Fruit fly (Drosophila melanogaster) whole organism, embryonic: ENCODE data around the gene Pdzd8.
A peak's percentile ranks its signal among the peaks of the same experiment; 100 is the strongest.

Experiments used
- Atf6 ChIP-seq: fragments of 200-800 bp; sonication (Bioruptor generic); IDR thresholded peaks from 2 replicates; pipeline ENCODE4 v1.3.6; 2022; ENCODE audit warnings: missing biosample characterization, missing genetic modification characterization
- BEAF-32 ChIP-seq: fragments of 200-800 bp; sonication (Bioruptor generic); optimal IDR thresholded peaks from 3 replicates; lab custom pipeline; 2017; ENCODE audit warnings: missing biosample characterization, missing genetic modification characterization, mild to moderate bottlenecking, moderate library complexity, missing genetic modification reagents
- CG10431 ChIP-seq: fragments of 200-800 bp; sonication (Bioruptor generic); optimal IDR thresholded peaks from 3 replicates; lab custom pipeline; 2018; ENCODE audit warnings: missing biosample characterization, mild to moderate bottlenecking, missing genetic modification characterization
- CG10462 ChIP-seq: fragments of 200-800 bp; sonication (Bioruptor generic); optimal IDR thresholded peaks from 2 replicates; lab custom pipeline; 2016; ENCODE audit warnings: missing biosample characterization, missing genetic modification characterization
- CG10565 ChIP-seq: fragments of 200-800 bp; sonication (Bioruptor generic); optimal IDR thresholded peaks from 3 replicates; lab custom pipeline; 2016; ENCODE audit warnings: missing biosample characterization, mild to moderate bottlenecking, missing genetic modification characterization
- CG11723 ChIP-seq: fragments of 200-800 bp; sonication (Bioruptor generic); optimal IDR thresholded peaks from 2 replicates; lab custom pipeline; 2017; ENCODE audit warnings: missing biosample characterization, mild to moderate bottlenecking, missing genetic modification characterization
- CG12942 ChIP-seq: fragments of 200-800 bp; sonication (Bioruptor generic); optimal IDR thresholded peaks from 3 replicates; lab custom pipeline; 2016; ENCODE audit warnings: missing biosample characterization, missing genetic modification characterization
- CG13287 ChIP-seq: fragments of 200-800 bp; sonication (Bioruptor generic); IDR thresholded peaks from 2 replicates; pipeline ENCODE4 v1.3.6; 2022; ENCODE audit warnings: missing biosample characterization, missing genetic modification characterization; ENCODE audit not compliant: partially characterized antibody
- CG14014 ChIP-seq: fragments of 200-800 bp; sonication (Bioruptor generic); IDR thresholded peaks from 2 replicates; pipeline ENCODE4 v1.3.6; 2022; ENCODE audit warnings: missing biosample characterization, missing genetic modification characterization
- CG14860 ChIP-seq: fragments of 200-800 bp; sonication (Bioruptor generic); IDR thresholded peaks from 3 replicates; pipeline ENCODE4 v1.3.6; 2022; ENCODE audit warnings: missing biosample characterization, missing genetic modification characterization; ENCODE audit not compliant: partially characterized antibody
- CG15514 ChIP-seq: fragments of 200-800 bp; sonication (Bioruptor generic); optimal IDR thresholded peaks from 3 replicates; lab custom pipeline; 2017; ENCODE audit warnings: missing biosample characterization, missing genetic modification characterization, mild to moderate bottlenecking, moderate library complexity, missing genetic modification reagents
- CG15601 ChIP-seq: fragments of 200-800 bp; sonication (Bioruptor generic); optimal IDR thresholded peaks from 3 replicates; lab custom pipeline; 2019; ENCODE audit warnings: missing biosample characterization, mild to moderate bottlenecking, missing genetic modification characterization, moderate library complexity
- CG2120 ChIP-seq: fragments of 200-800 bp; sonication (Bioruptor generic); optimal IDR thresholded peaks from 3 replicates; lab custom pipeline; 2016; ENCODE audit warnings: missing biosample characterization, missing genetic modification characterization
- CG31365 ChIP-seq: fragments of 200-800 bp; sonication (Bioruptor generic); optimal IDR thresholded peaks from 2 replicates; lab custom pipeline; 2018; ENCODE audit warnings: missing biosample characterization, mild to moderate bottlenecking, missing genetic modification characterization
- CG31441 ChIP-seq: fragments of 200-800 bp; sonication (Bioruptor generic); IDR thresholded peaks from 2 replicates; pipeline ENCODE4 v1.3.6; 2022; ENCODE audit warnings: missing biosample characterization, missing genetic modification characterization
- CG3281 ChIP-seq: fragments of 200-800 bp; sonication (Bioruptor generic); optimal IDR thresholded peaks from 3 replicates; lab custom pipeline; 2017; ENCODE audit warnings: missing biosample characterization, mild to moderate bottlenecking, missing genetic modification characterization
- CG6654 ChIP-seq: fragments of 200-800 bp; sonication (Bioruptor generic); optimal IDR thresholded peaks from 2 replicates; lab custom pipeline; 2017; ENCODE audit warnings: missing biosample characterization, mild to moderate bottlenecking, missing genetic modification characterization
- CG6791 ChIP-seq: fragments of 200-800 bp; sonication (Bioruptor generic); IDR thresholded peaks from 3 replicates; pipeline ENCODE4 v1.3.6; 2022; ENCODE audit warnings: missing biosample characterization, missing genetic modification characterization; ENCODE audit not compliant: partially characterized antibody
- CG7271 ChIP-seq: fragments of 200-800 bp; sonication (Bioruptor generic); optimal IDR thresholded peaks from 2 replicates; lab custom pipeline; 2018; ENCODE audit warnings: missing biosample characterization, mild to moderate bottlenecking, missing genetic modification characterization, moderate library complexity
- CG7839 ChIP-seq: fragments of 200-800 bp; sonication (Bioruptor generic); optimal IDR thresholded peaks from 3 replicates; lab custom pipeline; 2018; ENCODE audit warnings: missing biosample characterization, mild to moderate bottlenecking, missing genetic modification characterization, moderate library complexity
- CG7928 ChIP-seq: fragments of 200-800 bp; sonication (Bioruptor generic); optimal IDR thresholded peaks from 2 replicates; lab custom pipeline; 2017; ENCODE audit warnings: missing biosample characterization, mild to moderate bottlenecking, missing genetic modification characterization
- CG7963 ChIP-seq: fragments of 200-800 bp; sonication (Bioruptor generic); IDR thresholded peaks from 3 replicates; pipeline ENCODE4 v1.3.6; 2022; ENCODE audit warnings: missing biosample characterization, missing genetic modification characterization; ENCODE audit not compliant: partially characterized antibody
- CG8089 ChIP-seq: fragments of 200-800 bp; sonication (Bioruptor generic); optimal IDR thresholded peaks from 3 replicates; lab custom pipeline; 2016; ENCODE audit warnings: missing biosample characterization, missing genetic modification characterization
- CTCF ChIP-seq: fragments of 200-800 bp; sonication (Bioruptor generic); optimal IDR thresholded peaks from 2 replicates; lab custom pipeline; 2017; ENCODE audit warnings: missing biosample characterization, mild to moderate bottlenecking, missing genetic modification characterization, moderate library complexity
- CoRest ChIP-seq: fragments of 200-800 bp; sonication (Bioruptor generic); optimal IDR thresholded peaks from 3 replicates; lab custom pipeline; 2018; ENCODE audit warnings: missing biosample characterization, mild to moderate bottlenecking, missing genetic modification characterization, moderate library complexity
- Dek ChIP-seq: fragments of 200-800 bp; sonication (Bioruptor generic); optimal IDR thresholded peaks from 3 replicates; lab custom pipeline; 2019; ENCODE audit warnings: missing biosample characterization, mild to moderate bottlenecking, missing genetic modification characterization, moderate library complexity
- Elba2 ChIP-seq: fragments of 200-800 bp; sonication (Bioruptor generic); optimal IDR thresholded peaks from 3 replicates; lab custom pipeline; 2016; ENCODE audit warnings: missing biosample characterization, missing genetic modification characterization
- Fer3 ChIP-seq: fragments of 200-800 bp; sonication (Bioruptor generic); optimal IDR thresholded peaks from 2 replicates; lab custom pipeline; 2018; ENCODE audit warnings: missing biosample characterization, mild to moderate bottlenecking, missing genetic modification characterization, moderate library complexity
- HHEX ChIP-seq: fragments of 200-800 bp; sonication (Bioruptor generic); optimal IDR thresholded peaks from 3 replicates; lab custom pipeline; 2017; ENCODE audit warnings: missing biosample characterization, mild to moderate bottlenecking, missing genetic modification characterization, missing genetic modification reagents
- Jarid2 ChIP-seq: fragments of 200-800 bp; sonication (Bioruptor generic); optimal IDR thresholded peaks from 3 replicates; lab custom pipeline; 2017; ENCODE audit warnings: mild to moderate bottlenecking, missing biosample characterization, missing genetic modification reagents, missing genetic modification characterization
- MBD-R2 ChIP-seq: fragments of 200-800 bp; sonication (Bioruptor generic); IDR thresholded peaks from 2 replicates; pipeline ENCODE4 v1.3.6; 2022; ENCODE audit warnings: missing biosample characterization, missing genetic modification characterization
- MESR4 ChIP-seq: fragments of 200-800 bp; sonication (Bioruptor generic); optimal IDR thresholded peaks from 2 replicates; lab custom pipeline; 2018; ENCODE audit warnings: missing biosample characterization, mild to moderate bottlenecking, missing genetic modification characterization, moderate library complexity
- Mad ChIP-seq: fragments of 200-800 bp; sonication (Bioruptor generic); optimal IDR thresholded peaks from 2 replicates; lab custom pipeline; 2016; ENCODE audit warnings: missing biosample characterization, missing genetic modification characterization
- Nf-YA ChIP-seq: fragments of 200-800 bp; sonication (Bioruptor generic); IDR thresholded peaks from 2 replicates; pipeline ENCODE4 v1.3.6; 2022; ENCODE audit warnings: missing biosample characterization, missing genetic modification characterization
- Oaz ChIP-seq: fragments of 200-800 bp; sonication (Bioruptor generic); IDR thresholded peaks from 2 replicates; pipeline ENCODE4 v1.3.6; 2022; ENCODE audit warnings: missing biosample characterization, missing genetic modification characterization
- Scr ChIP-seq: fragments of 200-800 bp; sonication (Bioruptor generic); IDR thresholded peaks from 2 replicates; pipeline ENCODE4 v1.3.6; 2022; ENCODE audit warnings: missing biosample characterization, missing genetic modification characterization; ENCODE audit not compliant: partially characterized antibody
- Spps ChIP-seq: fragments of 200-800 bp; sonication (Bioruptor generic); optimal IDR thresholded peaks from 2 replicates; lab custom pipeline; 2018; ENCODE audit warnings: missing biosample characterization, mild to moderate bottlenecking, missing genetic modification characterization
- abd-A ChIP-seq: fragments of 200-800 bp; sonication (Bioruptor generic); optimal IDR thresholded peaks from 3 replicates; lab custom pipeline; 2019; ENCODE audit warnings: missing biosample characterization, mild to moderate bottlenecking, missing genetic modification characterization, moderate library complexity
- bcd ChIP-seq: fragments of 200-800 bp; sonication (Bioruptor generic); optimal IDR thresholded peaks from 2 replicates; lab custom pipeline; 2017; ENCODE audit warnings: missing biosample characterization, mild to moderate bottlenecking, missing genetic modification characterization
- br ChIP-seq: fragments of >200 bp; optimal IDR thresholded peaks from 2 replicates; lab custom pipeline; 2017
- cad ChIP-seq: fragments of >200 bp; optimal IDR thresholded peaks from 2 replicates; lab custom pipeline; 2017; ENCODE audit warnings: missing biosample characterization, missing genetic modification characterization
- caup ChIP-seq: fragments of 200-800 bp; sonication (Bioruptor generic); optimal IDR thresholded peaks from 3 replicates; lab custom pipeline; 2017; ENCODE audit warnings: missing biosample characterization, mild to moderate bottlenecking, missing genetic modification characterization, moderate library complexity; ENCODE audit not compliant: severe bottlenecking
- dpn ChIP-seq, 2 experiments: fragments of 200-800 bp; sonication (Bioruptor generic); optimal IDR thresholded peaks; 3 replicates each; lab custom pipeline; 2016; ENCODE audit warnings: missing biosample characterization in 2 of 2, missing genetic modification characterization in 2 of 2
- gem ChIP-seq: fragments of 200-800 bp; sonication (Bioruptor generic); optimal IDR thresholded peaks from 2 replicates; lab custom pipeline; 2019; ENCODE audit warnings: missing biosample characterization, mild to moderate bottlenecking, missing genetic modification characterization, moderate library complexity
- oc ChIP-seq: fragments of 200-800 bp; sonication (Bioruptor generic); optimal IDR thresholded peaks from 2 replicates; lab custom pipeline; 2018; ENCODE audit warnings: missing biosample characterization, mild to moderate bottlenecking, missing genetic modification characterization, moderate library complexity
- ranshi ChIP-seq: fragments of 200-800 bp; sonication (Bioruptor generic); IDR thresholded peaks from 2 replicates; pipeline ENCODE4 v1.3.6; 2022; ENCODE audit warnings: missing biosample characterization, missing genetic modification characterization
- slbo ChIP-seq: fragments of 200-800 bp; sonication (Bioruptor generic); IDR thresholded peaks from 2 replicates; pipeline ENCODE4 v1.3.6; 2022; ENCODE audit warnings: missing biosample characterization, missing genetic modification characterization
- stwl ChIP-seq: fragments of 200-800 bp; sonication (Bioruptor generic); optimal IDR thresholded peaks from 3 replicates; lab custom pipeline; 2018; ENCODE audit warnings: missing biosample characterization, mild to moderate bottlenecking, missing genetic modification characterization, moderate library complexity
- tx ChIP-seq: fragments of 200-800 bp; sonication (Bioruptor generic); optimal IDR thresholded peaks from 2 replicates; lab custom pipeline; 2016; ENCODE audit warnings: missing biosample characterization, missing genetic modification characterization
- vfl ChIP-seq: fragments of 200-800 bp; sonication (Bioruptor generic); optimal IDR thresholded peaks from 2 replicates; lab custom pipeline; 2016; ENCODE audit warnings: missing biosample characterization, missing genetic modification characterization
- zfh2 ChIP-seq: fragments of 200-800 bp; sonication (Bioruptor generic); optimal IDR thresholded peaks from 2 replicates; lab custom pipeline; 2016; ENCODE audit warnings: missing biosample characterization, missing genetic modification characterization

The Pdzd8 gene

DNA sequence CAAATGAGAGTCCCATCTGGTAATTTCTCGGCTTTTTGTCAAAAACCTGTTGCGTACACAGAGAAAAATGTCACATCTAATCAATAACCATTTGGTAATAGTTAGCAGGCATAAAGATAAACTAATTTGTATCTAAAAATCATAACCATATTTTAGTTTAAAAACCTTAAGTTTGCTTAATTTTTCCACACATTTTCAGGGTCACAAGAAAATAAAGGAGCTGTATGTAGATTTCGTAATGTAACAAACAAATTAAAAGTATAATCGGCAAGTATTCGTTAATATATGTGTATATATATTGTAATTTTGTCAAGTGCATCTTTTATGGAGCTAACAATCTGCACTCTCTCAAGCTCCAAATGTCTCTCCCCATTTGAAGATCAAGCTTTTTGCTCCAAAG, 9.7 kb downstream of the Pdzd8 start (continued):
- peak; percentile 12 for TF ChIP-seq vfl
- TF ChIP-seq CG12942, result peak; percentile 72
- peak; percentile 89 for TF ChIP-seq Fer3 (tag; lab: Kevin White, UChicago)
- TF ChIP-seq dpn (GFP tag; optimal IDR thresholded peaks at IDR 0.05; lab: Kevin White, UChicago), result peak; percentile 85 to 87
- TF ChIP-seq Oaz (GFP tag; lab: Robert Waterston, UW), result peak; percentile 60
- peak; percentile 85 for TF ChIP-seq HHEX (GFP tag; lab: Kevin White, UChicago)
- TF ChIP-seq CG13287, result no peak
- peak; percentile 88 for TF ChIP-seq Dek (tag; lab: Kevin White, UChicago)
- peak; percentile 91 for TF ChIP-seq CG15601 (tag; lab: Kevin White, UChicago)
- TF ChIP-seq CG7271, result peak; percentile 8
- TF ChIP-seq CG2120 (GFP tag; lab: Kevin White, UChicago), result peak; percentile 86
- peak; percentile 95 for TF ChIP-seq gem (tag; lab: Kevin White, UChicago)
- peak; percentile 71 for TF ChIP-seq CG10431 (GFP tag; lab: Kevin White, UChicago)
- peak; percentile 77 for TF ChIP-seq CG11723
- peak; percentile 84 for TF ChIP-seq Spps (tag; lab: Kevin White, UChicago)
- peak; percentile 96 for TF ChIP-seq CG7839 (tag; lab: Kevin White, UChicago)
- TF ChIP-seq br (lab: Kevin White, UChicago), result no peak
- no peak for TF ChIP-seq stwl (tag; lab: Kevin White, UChicago)
- peak; percentile 89 for TF ChIP-seq bcd (GFP tag; lab: Kevin White, UChicago)
- TF ChIP-seq cad (GFP tag; lab: Kevin White, UChicago), result no peak
- TF ChIP-seq Nf-YA, result peak; percentile 73
- peak; percentile 77 for TF ChIP-seq CG10462 (GFP tag; lab: Kevin White, UChicago)
- TF ChIP-seq Elba2 (GFP tag; lab: Kevin White, UChicago), result no peak
- peak; percentile 5 for TF ChIP-seq MESR4 (GFP tag; lab: Kevin White, UChicago)
- no peak for TF ChIP-seq CG6791
- peak; percentile 15 for TF ChIP-seq CG10565 (GFP tag; lab: Kevin White, UChicago)
- peak; percentile 96 for TF ChIP-seq CG31441 (GFP tag; lab: Robert Waterston, UW)
- peak; percentile 74 for TF ChIP-seq abd-A
- TF ChIP-seq ranshi (GFP tag; lab: Robert Waterston, UW), result peak; percentile 80
- TF ChIP-seq Atf6, result peak; percentile 92
- TF ChIP-seq CoRest (tag; lab: Kevin White, UChicago), result peak; percentile 96
- TF ChIP-seq CG3281 (GFP tag; lab: Kevin White, UChicago), result peak; percentile 90
- no peak for TF ChIP-seq BEAF-32
- TF ChIP-seq tx (GFP tag; lab: Kevin White, UChicago), result peak; percentile 70
- TF ChIP-seq caup, result peak; percentile 85
- TF ChIP-seq Scr (GFP tag; lab: Robert Waterston, UW), result no peak
- no peak for TF ChIP-seq CG7963
- TF ChIP-seq CG14014, result peak; percentile 91
- TF ChIP-seq CG15514 (GFP tag; lab: Kevin White, UChicago), result peak; percentile 73
- TF ChIP-seq CTCF (GFP tag; lab: Kevin White, UChicago), result peak; percentile 58
- TF ChIP-seq zfh2 (GFP tag; lab: Kevin White, UChicago), result peak; percentile 58
- peak; percentile 63 for TF ChIP-seq CG6654 (GFP tag; lab: Kevin White, UChicago)
- peak; percentile 91 for TF ChIP-seq oc (tag; lab: Kevin White, UChicago)
- TF ChIP-seq CG31365 (tag; lab: Kevin White, UChicago), result peak; percentile 52
- TF ChIP-seq Jarid2 (GFP tag; lab: Kevin White, UChicago), result peak; percentile 58
- TF ChIP-seq CG7928 (GFP tag; lab: Kevin White, UChicago), result peak; percentile 63
- TF ChIP-seq slbo (GFP tag; lab: Robert Waterston, UW), result peak; percentile 81
- peak; percentile 53 for TF ChIP-seq Mad (GFP tag; lab: Kevin White, UChicago)
- no peak for TF ChIP-seq CG14860 (GFP tag; lab: Robert Waterston, UW)
- TF ChIP-seq MBD-R2 (GFP tag; lab: Robert Waterston, UW), result peak; percentile 28; the same call in 1 of the 2 replicates
- peak; percentile 42 for TF ChIP-seq CG8089
